Fruit fly (Drosophila melanogaster) whole organism: ENCODE results near the gene CG4596.

Source experiments
- CG8478 ChIP-seq: fragments of >200 bp; optimal IDR thresholded peaks from 2 replicates; lab custom pipeline; 2018; ENCODE audit warnings: inconsistent platforms
- Dll ChIP-seq: fragments of >200 bp; optimal IDR thresholded peaks from 2 replicates; lab custom pipeline; 2017
- EcR ChIP-seq, 2 experiments: fragments of >200 bp; optimal IDR thresholded peaks; 2 replicates each; lab custom pipeline; 2017; ENCODE audit warnings: missing biosample characterization in 2 of 2, missing genetic modification characterization in 2 of 2, missing genetic modification reagents in 2 of 2
- pan ChIP-seq: fragments of >200 bp; optimal IDR thresholded peaks from 2 replicates; lab custom pipeline; 2017
- psq ChIP-seq: fragments of >200 bp; optimal IDR thresholded peaks from 2 replicates; lab custom pipeline; 2017
- usp ChIP-seq: fragments of >200 bp; optimal IDR thresholded peaks from 2 replicates; lab custom pipeline; 2017; ENCODE audit warnings: missing biosample characterization, missing genetic modification characterization, mixed read lengths

CG4596 gene

DNA sequence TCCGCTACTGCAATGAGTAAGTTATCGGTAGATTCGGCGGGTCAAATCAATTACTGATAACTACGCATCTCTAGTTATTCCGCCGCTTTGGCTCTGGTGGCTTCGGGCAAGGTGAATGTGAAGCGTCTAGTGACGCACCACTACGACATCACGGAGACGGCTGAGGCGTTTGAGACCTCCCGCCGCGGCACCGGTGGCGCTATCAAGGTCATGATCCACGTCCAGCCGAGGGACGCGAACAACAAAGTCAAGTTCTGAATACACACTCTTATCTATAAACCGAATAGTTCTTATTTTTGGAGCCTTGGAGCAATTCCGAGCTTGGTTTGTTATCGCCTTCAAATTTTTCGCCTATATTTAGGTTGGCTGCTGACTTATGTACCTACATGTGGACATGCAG is 5.0 kb downstream of the CG4596 start:
- TF ChIP-seq psq (no peak), CG8478 (lab: Kevin White, UChicago) (no peak), Dll (lab: Kevin White, UChicago) (no peak), pan (lab: Kevin White, UChicago) (no peak), usp (GFP tag; lab: Kevin White, UChicago) (no peak), EcR (GFP tag; optimal IDR thresholded peaks at IDR 0.05; lab: Kevin White, UChicago) (no peak)

dm6 chr3R:10878628-10879027 is 5.8 kb downstream of the CG4596 start:
- no peak for TF ChIP-seq EcR (GFP tag; optimal IDR thresholded peaks at IDR 0.05; lab: Kevin White, UChicago)

DNA sequence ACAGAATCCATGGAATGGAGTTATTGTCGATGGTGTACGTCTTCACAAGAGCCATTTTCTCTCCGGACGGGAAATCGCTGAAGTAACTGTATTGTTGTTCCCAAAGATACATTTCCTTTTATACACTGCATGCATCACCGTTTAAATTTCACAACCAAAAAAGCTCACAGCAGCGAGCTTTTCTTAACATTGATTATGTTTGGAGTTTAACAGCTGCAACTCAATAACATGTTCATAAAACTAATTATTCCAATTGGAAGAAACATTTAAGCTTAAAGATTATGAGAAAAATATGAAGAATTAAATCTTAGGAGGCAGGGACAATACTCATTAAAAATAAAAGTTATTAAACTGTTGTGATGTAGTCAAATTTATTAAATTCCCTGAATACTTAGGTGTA is 6.4 kb downstream of the CG4596 start, which contains the start of gene CG14695:
CG14695 (minus strand) TSS at position 101 of the 400 bp plus-strand sequence.
- TF ChIP-seq Dll (lab: Kevin White, UChicago) (no peak), CG8478 (lab: Kevin White, UChicago) (no peak), pan (lab: Kevin White, UChicago) (no peak), EcR (GFP tag; optimal IDR thresholded peaks at IDR 0.05; lab: Kevin White, UChicago) (no peak), usp (GFP tag; lab: Kevin White, UChicago) (no peak), psq (no peak)

- no peak for TF ChIP-seq EcR (GFP tag; optimal IDR thresholded peaks at IDR 0.05; lab: Kevin White, UChicago)
- no peak for TF ChIP-seq CG8478 (lab: Kevin White, UChicago)
- TF ChIP-seq usp (GFP tag; lab: Kevin White, UChicago): no peak
- TF ChIP-seq Dll (lab: Kevin White, UChicago): peak; percentile 29
- TF ChIP-seq pan (lab: Kevin White, UChicago): no peak
- TF ChIP-seq psq: no peak
Measured at dm6 chr3R:10881824-10882559, 9.2 kb downstream of the CG4596 start, which contains the start of gene Tpc1. Tpc1 (minus strand) TSS chr3R:10882188.

DNA sequence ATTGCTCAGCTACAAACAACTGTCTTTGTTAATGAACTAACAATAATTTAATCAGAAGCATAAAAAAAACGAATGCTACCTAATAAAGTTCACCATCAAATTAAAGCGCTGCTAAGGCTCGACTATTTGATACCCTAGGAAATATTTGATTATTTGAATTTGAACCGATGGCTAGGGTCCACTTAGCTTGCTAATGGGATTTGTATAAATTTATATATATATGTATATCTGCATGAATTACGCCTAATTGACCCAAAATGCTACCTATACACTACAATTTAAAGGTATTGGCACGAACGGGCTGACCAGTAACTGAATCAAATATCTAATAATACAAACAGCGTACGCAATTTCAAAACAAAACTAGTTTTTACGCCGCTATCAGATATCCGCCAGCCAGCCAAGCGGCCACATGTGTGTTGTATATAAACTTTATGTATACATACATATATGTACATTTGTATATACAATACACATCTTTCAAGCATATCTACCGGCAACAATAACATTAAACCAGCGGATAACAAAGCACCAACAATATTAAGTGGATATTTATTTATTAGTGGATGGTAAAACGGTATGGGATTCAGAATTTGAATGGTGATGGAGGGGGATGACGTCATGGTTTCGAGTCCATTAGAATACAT is 11.3 kb downstream of the CG4596 start:
- TF ChIP-seq Dll (lab: Kevin White, UChicago): no peak
- TF ChIP-seq pan (lab: Kevin White, UChicago): no peak
- no peak for TF ChIP-seq EcR (GFP tag; optimal IDR thresholded peaks at IDR 0.05; lab: Kevin White, UChicago)
- no peak for TF ChIP-seq usp (GFP tag; lab: Kevin White, UChicago)
- TF ChIP-seq CG8478 (lab: Kevin White, UChicago): no peak
- TF ChIP-seq psq: no peak

DNA sequence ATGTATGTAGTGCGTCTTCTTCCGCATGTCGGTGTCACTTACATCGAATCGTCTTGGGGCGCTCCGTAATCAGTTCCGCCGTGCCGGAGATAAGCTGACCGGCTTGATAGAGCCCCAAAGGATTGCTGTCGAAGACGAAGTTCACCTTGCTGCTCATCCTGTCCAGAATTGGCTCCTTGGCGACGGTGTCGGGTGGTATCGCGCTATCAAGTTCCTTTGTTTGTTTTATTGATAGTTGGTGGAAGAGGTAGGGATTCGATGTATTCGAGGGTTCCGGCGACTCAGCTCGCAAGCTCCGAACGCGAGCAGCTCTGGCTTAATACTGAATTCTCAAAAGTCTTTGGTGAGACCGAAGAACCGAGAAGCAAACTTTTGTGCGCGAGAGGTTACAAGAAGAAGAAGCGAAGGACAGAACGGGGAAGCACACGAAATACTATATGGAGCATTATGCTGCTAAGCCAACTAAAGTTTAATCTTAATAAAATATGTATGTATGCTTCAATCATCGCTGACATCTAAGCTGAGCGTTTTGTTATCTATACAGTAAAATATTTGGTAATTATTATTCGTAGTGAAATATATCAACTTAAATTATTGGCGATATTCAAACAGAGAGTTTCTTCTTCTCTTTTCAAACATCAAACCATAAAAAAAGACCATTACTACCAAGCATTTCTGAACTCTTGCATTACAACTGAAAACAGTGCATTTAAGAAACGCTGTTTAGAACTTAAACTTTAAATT is 12.0 kb downstream of the CG4596 start, which contains the start of gene CG14696:
CG14696 (minus strand) TSS at position 324 of the 744 bp plus-strand sequence.
- TF ChIP-seq CG8478 (lab: Kevin White, UChicago) (no peak), psq (no peak), usp (GFP tag; lab: Kevin White, UChicago) (no peak), pan (lab: Kevin White, UChicago) (no peak)

dm6 chr3R:10885422-10886081 is 12.7 kb downstream of the CG4596 start, which contains the start of gene Leash:
Leash (plus strand) TSS chr3R:10885540.
- TF ChIP-seq EcR (GFP tag; optimal IDR thresholded peaks at IDR 0.05; lab: Kevin White, UChicago) (no peak), pan (lab: Kevin White, UChicago) (no peak), Dll (lab: Kevin White, UChicago) (peak; percentile 26), psq (no peak), usp (GFP tag; lab: Kevin White, UChicago) (no peak), CG8478 (lab: Kevin White, UChicago) (no peak)

dm6 chr3R:10886462-10887315 is 13.9 kb downstream of the CG4596 start:
- no peak for TF ChIP-seq CG8478 (lab: Kevin White, UChicago)
- peak; percentile 87 for TF ChIP-seq Dll (lab: Kevin White, UChicago)

DNA sequence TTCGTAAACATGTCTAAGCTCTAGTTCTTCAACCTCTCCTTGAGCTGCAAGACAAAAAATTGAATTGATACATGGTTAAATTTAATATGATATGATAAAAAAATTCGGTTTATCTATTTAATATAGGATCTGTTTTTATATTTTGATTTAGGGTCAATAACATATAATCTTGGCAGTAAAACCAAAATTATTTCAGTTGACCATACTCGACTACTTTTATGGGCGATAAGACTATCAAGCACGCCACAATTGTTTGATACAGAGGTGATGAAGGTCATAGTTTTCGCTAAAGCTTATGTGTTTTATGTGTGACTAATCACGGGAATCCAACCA is 15.4 kb downstream of the CG4596 start:
- TF ChIP-seq EcR (GFP tag; optimal IDR thresholded peaks at IDR 0.05; lab: Kevin White, UChicago) (no peak), CG8478 (lab: Kevin White, UChicago) (no peak), pan (lab: Kevin White, UChicago) (no peak), psq (no peak)

dm6 chr3R:10888633-10889519 is 16.0 kb downstream of the CG4596 start:
- TF ChIP-seq EcR (GFP tag; optimal IDR thresholded peaks at IDR 0.05; lab: Kevin White, UChicago) (no peak), usp (GFP tag; lab: Kevin White, UChicago) (no peak), psq (no peak), Dll (lab: Kevin White, UChicago) (peak; percentile 80)
